Fruit fly (Drosophila melanogaster): ENCODE results near the gene yem.

Gene yem

DNA sequence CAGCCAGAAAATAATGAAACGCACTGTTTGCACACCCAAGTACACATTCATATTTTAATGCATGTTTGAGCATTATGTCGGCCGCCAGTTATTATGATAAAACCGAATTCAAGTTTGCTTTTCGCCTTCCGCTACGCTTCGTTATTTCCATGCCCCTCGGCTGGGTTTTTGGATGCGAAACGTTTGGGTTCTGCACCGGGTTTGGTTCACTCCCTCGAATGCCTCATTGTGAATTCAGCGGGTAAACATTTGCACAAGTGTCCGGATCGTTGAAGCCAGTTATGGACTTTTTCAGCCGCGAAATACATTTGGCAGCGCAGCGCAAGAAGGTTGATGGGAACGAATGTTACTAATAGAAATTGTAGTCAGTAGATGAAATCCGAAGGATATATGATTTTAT lies 51.5 kb downstream of the yem start (continued):
- TF ChIP-seq CG10431 (GFP tag; optimal IDR thresholded peaks at IDR 0.05) = no peak
- TF ChIP-seq zen (tag; optimal IDR thresholded peaks at IDR 0.05) = no peak
- TF ChIP-seq CG11695 (GFP tag; IDR thresholded peaks at IDR 0.05) = 0 out of 3 replicates have a peak, but pooled peaks have one; percentile 28
- peak; percentile 9; the same call in 1 of the 2 replicates for TF ChIP-seq vvl (GFP tag; IDR thresholded peaks at IDR 0.05)
- TF ChIP-seq abd-A (tag; optimal IDR thresholded peaks at IDR 0.05) = no peak
- TF ChIP-seq fd64A (GFP tag; optimal IDR thresholded peaks at IDR 0.05) = no peak
- TF ChIP-seq Fer1 (GFP tag; optimal IDR thresholded peaks at IDR 0.05) = no peak

- TF ChIP-seq CG43689 (GFP tag; IDR thresholded peaks at IDR 0.05) = no peak
- no peak for TF ChIP-seq schlank (tag; optimal IDR thresholded peaks at IDR 0.05)
- peak; percentile 20 for TF ChIP-seq D19A (tag; optimal IDR thresholded peaks at IDR 0.05)
- no peak for TF ChIP-seq cas (GFP tag; IDR thresholded peaks at IDR 0.05)
- no peak for TF ChIP-seq fd64A (GFP tag; optimal IDR thresholded peaks at IDR 0.05)
- no peak for TF ChIP-seq Doc2 (GFP tag; IDR thresholded peaks at IDR 0.05)
- TF ChIP-seq hbn (GFP tag; IDR thresholded peaks at IDR 0.05; ENCODE audit: partially characterized antibody) = no peak
- no peak for TF ChIP-seq CG9437 (GFP tag; optimal IDR thresholded peaks at IDR 0.05)
- TF ChIP-seq CG3726 (GFP tag; IDR thresholded peaks at IDR 0.05) = no peak
- no peak for TF ChIP-seq CG31365 (tag; optimal IDR thresholded peaks at IDR 0.05)
- no peak for TF ChIP-seq CG3281 (GFP tag; optimal IDR thresholded peaks at IDR 0.05)
- TF ChIP-seq CG17359 (tag; optimal IDR thresholded peaks at IDR 0.05) = no peak
- no peak for TF ChIP-seq jigr1 (GFP tag; IDR thresholded peaks at IDR 0.05)
- TF ChIP-seq chm (GFP tag; IDR thresholded peaks at IDR 0.05) = 0 out of 2 replicates have a peak, but pooled peaks have one; percentile 10
- TF ChIP-seq gsb (GFP tag; IDR thresholded peaks at IDR 0.05) = no peak
- no peak for TF ChIP-seq ci (GFP tag; IDR thresholded peaks at IDR 0.05)
- TF ChIP-seq CG12299 (tag; optimal IDR thresholded peaks at IDR 0.05) = no peak
- TF ChIP-seq CG4820 (GFP tag; optimal IDR thresholded peaks at IDR 0.05) = no peak
- TF ChIP-seq Hr78 (GFP tag; optimal IDR thresholded peaks at IDR 0.05) = no peak
- no peak for TF ChIP-seq CG5245 (GFP tag; optimal IDR thresholded peaks at IDR 0.05)
- TF ChIP-seq CG12155 (GFP tag; optimal IDR thresholded peaks at IDR 0.05) = no peak
- no peak for TF ChIP-seq btn (GFP tag; optimal IDR thresholded peaks at IDR 0.05)
- no peak for TF ChIP-seq Hmr (GFP tag; optimal IDR thresholded peaks at IDR 0.05)
- no peak for TF ChIP-seq CG17361 (GFP tag; IDR thresholded peaks at IDR 0.05)
- no peak for TF ChIP-seq Poxn (GFP tag; IDR thresholded peaks at IDR 0.05)
- TF ChIP-seq ro (GFP tag; IDR thresholded peaks at IDR 0.05) = no peak
- peak; percentile 30 for TF ChIP-seq CG1832 (GFP tag; optimal IDR thresholded peaks at IDR 0.05)
- TF ChIP-seq B-H2 (GFP tag; optimal IDR thresholded peaks at IDR 0.05) = no peak
- no peak for TF ChIP-seq CG3163 (GFP tag; optimal IDR thresholded peaks at IDR 0.05)
- TF ChIP-seq CG4328 (GFP tag; optimal IDR thresholded peaks at IDR 0.05) = no peak
- TF ChIP-seq stwl (tag; optimal IDR thresholded peaks at IDR 0.05) = no peak
- TF ChIP-seq gfzf (GFP tag; optimal IDR thresholded peaks at IDR 0.05) = no peak
- TF ChIP-seq CG6272 (GFP tag; IDR thresholded peaks at IDR 0.05) = no peak
- TF ChIP-seq CG4360 (GFP tag; IDR thresholded peaks at IDR 0.05) = peak; percentile 91
- TF ChIP-seq ap (GFP tag; IDR thresholded peaks at IDR 0.05) = no peak
- no peak for TF ChIP-seq CG3065 (GFP tag; optimal IDR thresholded peaks at IDR 0.05)
- peak; percentile 94 for TF ChIP-seq Kr (GFP tag; optimal IDR thresholded peaks at IDR 0.05)
- no peak for TF ChIP-seq org-1 (GFP tag; optimal IDR thresholded peaks at IDR 0.05)
- no peak for TF ChIP-seq hth (optimal IDR thresholded peaks at IDR 0.05)
- TF ChIP-seq MBD-R2 (GFP tag; IDR thresholded peaks at IDR 0.05) = no peak
- no peak for TF ChIP-seq CG2875 (GFP tag; optimal IDR thresholded peaks at IDR 0.05)
- no peak for TF ChIP-seq CG11696 (GFP tag; IDR thresholded peaks at IDR 0.05)
- no peak for TF ChIP-seq Aef1 (GFP tag; IDR thresholded peaks at IDR 0.05)
Observed at dm6 chr3R:29069208-29070072, 53.2 kb downstream of the yem start.

Data from whole organism, embryonic.